Fruit fly (Drosophila melanogaster) Kc167 (cell line): ENCODE data around the gene C901.

Experiments used
- Myc ChIP-seq: fragments of >200 bp; optimal IDR thresholded peaks from 2 replicates; lab custom pipeline; 2017; ENCODE audit warnings: missing external identifiers
- h ChIP-seq: fragments of >200 bp; optimal IDR thresholded peaks from 3 replicates; lab custom pipeline; 2018; ENCODE audit warnings: missing external identifiers
- insv ChIP-seq: fragments of >200 bp; optimal IDR thresholded peaks from 3 replicates; lab custom pipeline; 2018; ENCODE audit warnings: missing external identifiers

DNA sequence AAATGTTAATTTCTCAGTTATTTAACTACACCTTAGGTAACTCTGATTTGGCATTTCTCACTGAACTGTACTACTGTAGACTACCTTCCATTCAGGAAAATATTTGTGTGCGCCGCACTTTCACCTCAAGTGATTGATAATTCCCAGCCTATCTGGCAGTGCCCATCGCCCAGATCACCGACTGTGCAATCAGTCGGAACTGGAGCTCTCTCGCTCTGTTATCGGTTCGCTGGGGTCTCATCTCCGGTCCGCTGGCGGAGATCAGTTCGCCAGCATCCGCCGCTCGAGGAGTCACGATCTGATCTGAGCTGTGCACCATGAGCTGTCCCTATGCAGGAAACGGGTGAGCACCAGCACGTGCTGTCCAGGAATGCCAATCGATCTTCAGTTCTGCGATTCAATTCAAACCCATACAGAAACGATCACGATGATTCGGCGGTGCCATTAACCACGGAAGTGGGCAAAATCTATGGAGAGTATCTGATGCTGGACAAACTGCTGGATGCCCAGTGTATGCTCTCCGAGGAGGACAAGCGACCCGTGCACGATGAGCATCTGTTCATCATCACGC lies 43.1 kb downstream of the C901 start, which contains the start of gene v:
- TF ChIP-seq insv (lab: Kevin White, UChicago) (no peak), Myc (lab: Kevin White, UChicago) (no peak), h (lab: Kevin White, UChicago) (no peak)
